Worm (Caenorhabditis elegans) whole organism, mixed stage, embryonic: ENCODE results near the gene E04F6.9.

Source experiments
- M03D4.4 ChIP-seq: sonication (generic microtip); optimal IDR thresholded peaks from 2 replicates; lab custom pipeline; 2017; ENCODE audit warnings: mild to moderate bottlenecking, missing genetic modification characterization, missing compliant biosample characterization
- bed-3 ChIP-seq: fragments of 200-800 bp; sonication (Bioruptor generic); optimal IDR thresholded peaks from 3 replicates; lab custom pipeline; 2018; ENCODE audit warnings: mild to moderate bottlenecking, missing genetic modification characterization, moderate library complexity, missing compliant biosample characterization
- blmp-1 ChIP-seq: fragments of 150-350 bp; optimal IDR thresholded peaks from 2 replicates; lab custom pipeline; 2014; ENCODE audit warnings: missing biosample characterization, missing genetic modification characterization
- ceh-39 ChIP-seq: fragments of 150-350 bp; optimal IDR thresholded peaks from 2 replicates; lab custom pipeline; 2014; ENCODE audit warnings: missing biosample characterization, missing genetic modification characterization
- ceh-43 ChIP-seq: fragments of 200-800 bp; sonication (Bioruptor generic); optimal IDR thresholded peaks from 2 replicates; lab custom pipeline; 2018; ENCODE audit warnings: mild to moderate bottlenecking, missing genetic modification characterization, moderate library complexity, missing compliant biosample characterization
- ceh-83 ChIP-seq: fragments of 200-800 bp; sonication (Bioruptor generic); optimal IDR thresholded peaks from 2 replicates; lab custom pipeline; 2018; ENCODE audit warnings: mild to moderate bottlenecking, missing genetic modification characterization, missing compliant biosample characterization
- ces-1 ChIP-seq: fragments of 150-350 bp; optimal IDR thresholded peaks from 2 replicates; lab custom pipeline; 2014; ENCODE audit warnings: missing biosample characterization, missing genetic modification reagents, missing genetic modification characterization
- cnd-1 ChIP-seq: fragments of 200-800 bp; sonication (Bioruptor generic); optimal IDR thresholded peaks from 2 replicates; lab custom pipeline; 2018; ENCODE audit warnings: mild to moderate bottlenecking, missing genetic modification characterization, missing compliant biosample characterization
- drap-1 ChIP-seq: fragments of 200-800 bp; sonication (Bioruptor generic); optimal IDR thresholded peaks from 3 replicates; lab custom pipeline; 2018; ENCODE audit warnings: mild to moderate bottlenecking, missing genetic modification characterization, missing compliant biosample characterization
- elt-1 ChIP-seq: sonication (generic microtip); optimal IDR thresholded peaks from 2 replicates; lab custom pipeline; 2017; ENCODE audit warnings: missing genetic modification characterization, mild to moderate bottlenecking, missing compliant biosample characterization, antibody characterized with exemption, moderate library complexity, borderline replicate concordance; ENCODE audit not compliant: insufficient read depth
- elt-3 ChIP-seq: fragments of 150-350 bp; optimal IDR thresholded peaks from 2 replicates; lab custom pipeline; 2014; ENCODE audit warnings: missing biosample characterization, missing genetic modification characterization
- flh-1 ChIP-seq: fragments of 200-800 bp; sonication (Bioruptor generic); optimal IDR thresholded peaks from 2 replicates; lab custom pipeline; 2018; ENCODE audit warnings: mild to moderate bottlenecking, missing genetic modification characterization, moderate library complexity, missing compliant biosample characterization
- ham-2 ChIP-seq: fragments of 200-800 bp; sonication (Bioruptor generic); optimal IDR thresholded peaks from 2 replicates; lab custom pipeline; 2018; ENCODE audit warnings: mild to moderate bottlenecking, missing genetic modification characterization, missing compliant biosample characterization
- hlh-1 ChIP-seq: fragments of 150-350 bp; optimal IDR thresholded peaks from 2 replicates; lab custom pipeline; 2014; ENCODE audit warnings: missing biosample characterization, missing genetic modification reagents, missing genetic modification characterization
- lin-13 ChIP-seq: fragments of 150-350 bp; optimal IDR thresholded peaks from 2 replicates; lab custom pipeline; 2014; ENCODE audit warnings: missing biosample characterization, missing genetic modification characterization
- lin-32 ChIP-seq: fragments of 200-800 bp; sonication (Bioruptor generic); optimal IDR thresholded peaks from 2 replicates; lab custom pipeline; 2018; ENCODE audit warnings: mild to moderate bottlenecking, missing genetic modification characterization, missing compliant biosample characterization
- lsy-2 ChIP-seq: fragments of 150-350 bp; optimal IDR thresholded peaks from 2 replicates; lab custom pipeline; 2014; ENCODE audit warnings: missing biosample characterization, missing genetic modification characterization
- mab-5 ChIP-seq: fragments of 150-350 bp; optimal IDR thresholded peaks from 2 replicates; lab custom pipeline; 2014; ENCODE audit warnings: missing biosample characterization, missing genetic modification characterization
- mep-1 ChIP-seq: fragments of 150-350 bp; optimal IDR thresholded peaks from 2 replicates; lab custom pipeline; 2017; ENCODE audit warnings: missing biosample characterization, missing genetic modification reagents, missing genetic modification characterization, inconsistent platforms
- nhr-12 ChIP-seq: fragments of 150-350 bp; optimal IDR thresholded peaks from 2 replicates; lab custom pipeline; 2014; ENCODE audit warnings: missing biosample characterization, missing genetic modification characterization
- nhr-237 ChIP-seq: fragments of 150-350 bp; optimal IDR thresholded peaks from 2 replicates; lab custom pipeline; 2014; ENCODE audit warnings: missing biosample characterization, missing genetic modification characterization
- nhr-28 ChIP-seq: fragments of 150-350 bp; optimal IDR thresholded peaks from 2 replicates; lab custom pipeline; 2014; ENCODE audit warnings: missing biosample characterization, missing genetic modification characterization
- nhr-76 ChIP-seq: sonication (generic microtip); optimal IDR thresholded peaks from 2 replicates; lab custom pipeline; 2017; ENCODE audit warnings: missing biosample characterization, missing genetic modification characterization
- pha-4 ChIP-seq: fragments of 150-350 bp; optimal IDR thresholded peaks from 2 replicates; lab custom pipeline; 2018; ENCODE audit warnings: missing biosample characterization, missing genetic modification reagents, missing genetic modification characterization
- sem-2 ChIP-seq: fragments of 200-800 bp; sonication (Bioruptor generic); optimal IDR thresholded peaks from 2 replicates; lab custom pipeline; 2018; ENCODE audit warnings: mild to moderate bottlenecking, missing genetic modification characterization, missing compliant biosample characterization
- snpc-4 ChIP-seq: fragments of 150-350 bp; optimal IDR thresholded peaks from 2 replicates; lab custom pipeline; 2014; ENCODE audit warnings: missing biosample characterization, missing genetic modification characterization
- sptf-1 ChIP-seq: sonication (generic microtip); optimal IDR thresholded peaks from 2 replicates; lab custom pipeline; 2017; ENCODE audit warnings: mild to moderate bottlenecking, missing genetic modification characterization, moderate library complexity, missing compliant biosample characterization
- tbx-8 ChIP-seq: fragments of 200-800 bp; sonication (Bioruptor generic); optimal IDR thresholded peaks from 2 replicates; lab custom pipeline; 2018; ENCODE audit warnings: mild to moderate bottlenecking, missing genetic modification characterization, moderate library complexity, missing compliant biosample characterization
- unc-120 ChIP-seq: sonication (generic microtip); optimal IDR thresholded peaks from 2 replicates; lab custom pipeline; 2017; ENCODE audit warnings: missing genetic modification characterization, missing compliant biosample characterization; ENCODE audit not compliant: poor library complexity, severe bottlenecking
- unc-39 ChIP-seq: fragments of 150-350 bp; optimal IDR thresholded peaks from 2 replicates; lab custom pipeline; 2014; ENCODE audit warnings: missing biosample characterization, missing genetic modification characterization
- unc-62 ChIP-seq: fragments of 150-350 bp; optimal IDR thresholded peaks from 2 replicates; lab custom pipeline; 2014; ENCODE audit warnings: missing biosample characterization, missing genetic modification reagents, missing genetic modification characterization
- zip-8 ChIP-seq: fragments of 150-350 bp; optimal IDR thresholded peaks from 2 replicates; lab custom pipeline; 2014; ENCODE audit warnings: missing biosample characterization, missing genetic modification characterization

The E04F6.9 gene

ce11 chrII:7224074-7224473 lies 12.1 kb upstream of the E04F6.9 start:
- TF ChIP-seq nhr-237 (tag; lab: Kevin White, UChicago) (no peak), hlh-1 (no peak), tbx-8 (GFP tag; lab: Kevin White, UChicago) (no peak), nhr-28 (no peak), ces-1 (no peak), lin-32 (GFP tag; lab: Kevin White, UChicago) (no peak), ceh-43 (GFP tag; lab: Kevin White, UChicago) (no peak), pha-4 (tag; lab: Kevin White, UChicago) (no peak), elt-1 (no peak), nhr-76 (tag; lab: Kevin White, UChicago) (no peak), elt-3 (no peak), nhr-12 (tag; lab: Kevin White, UChicago) (no peak), sptf-1 (no peak), M03D4.4 (tag; lab: Kevin White, UChicago) (no peak), zip-8 (tag; lab: Kevin White, UChicago) (no peak), sem-2 (GFP tag; lab: Kevin White, UChicago) (no peak), ceh-83 (no peak)

DNA sequence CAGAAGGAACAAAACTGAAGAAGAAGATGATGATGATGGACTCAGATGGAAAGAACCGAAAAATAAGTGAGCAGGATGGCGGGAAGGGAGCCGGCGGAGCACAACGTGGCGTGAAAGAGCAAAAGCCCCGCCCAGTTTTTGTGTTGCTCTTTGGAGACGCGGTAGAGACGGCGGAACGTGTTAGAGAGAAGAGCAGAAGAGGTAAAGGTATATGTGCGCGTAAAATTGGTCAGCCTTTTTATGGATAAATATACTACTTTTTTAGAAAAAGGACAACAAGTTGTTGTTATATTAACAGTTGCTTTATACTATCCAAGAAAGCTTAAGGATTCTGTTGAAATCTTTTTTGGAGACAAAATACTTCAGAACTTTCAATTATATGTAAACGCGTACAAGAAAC lies 5.1 kb upstream of the E04F6.9 start, which contains the start of gene E04F6.10:
Gene E04F6.10, minus strand, starts transcription at position 101 of the 400 bp plus-strand sequence.
- TF ChIP-seq lin-13 (tag; lab: Kevin White, UChicago) (no peak), ceh-83 (no peak), zip-8 (tag; lab: Kevin White, UChicago) (no peak), ces-1 (no peak), mep-1 (tag; lab: Kevin White, UChicago) (no peak), nhr-12 (tag; lab: Kevin White, UChicago) (no peak), lin-32 (GFP tag; lab: Kevin White, UChicago) (no peak), nhr-28 (no peak)
- TF ChIP-seq, all 35 proteins: peak for 0

ce11 chrII:7211280-7211679 lies 679 bp downstream of the E04F6.9 start, which contains the start of gene E04F6.8:
Gene E04F6.8 (minus strand): TSS chrII:7211380.
- TF ChIP-seq elt-1 (no peak), tbx-8 (GFP tag; lab: Kevin White, UChicago) (no peak), nhr-28 (no peak), M03D4.4 (tag; lab: Kevin White, UChicago) (no peak), nhr-76 (tag; lab: Kevin White, UChicago) (no peak), drap-1 (GFP tag; lab: Kevin White, UChicago) (no peak), ham-2 (GFP tag; lab: Kevin White, UChicago) (no peak), ces-1 (no peak)

ce11 chrII:7210187-7210586 lies 1.8 kb downstream of the E04F6.9 start, which contains the start of gene E04F6.15:
Gene E04F6.15 (minus strand): TSS chrII:7210287.
- no peak for TF ChIP-seq ces-1
- no peak for TF ChIP-seq unc-39 (tag; lab: Kevin White, UChicago)
- TF ChIP-seq snpc-4: no peak
- no peak for TF ChIP-seq bed-3 (GFP tag; lab: Kevin White, UChicago)
- no peak for TF ChIP-seq flh-1 (GFP tag; lab: Kevin White, UChicago)
- no peak for TF ChIP-seq cnd-1 (tag; lab: Kevin White, UChicago)
- TF ChIP-seq ham-2 (GFP tag; lab: Kevin White, UChicago): no peak
- TF ChIP-seq elt-3: no peak
- no peak for TF ChIP-seq lsy-2 (tag; lab: Kevin White, UChicago)
- no peak for TF ChIP-seq blmp-1 (tag; lab: Kevin White, UChicago)
- TF ChIP-seq unc-120: no peak
- TF ChIP-seq ceh-39 (tag; lab: Kevin White, UChicago): no peak

DNA sequence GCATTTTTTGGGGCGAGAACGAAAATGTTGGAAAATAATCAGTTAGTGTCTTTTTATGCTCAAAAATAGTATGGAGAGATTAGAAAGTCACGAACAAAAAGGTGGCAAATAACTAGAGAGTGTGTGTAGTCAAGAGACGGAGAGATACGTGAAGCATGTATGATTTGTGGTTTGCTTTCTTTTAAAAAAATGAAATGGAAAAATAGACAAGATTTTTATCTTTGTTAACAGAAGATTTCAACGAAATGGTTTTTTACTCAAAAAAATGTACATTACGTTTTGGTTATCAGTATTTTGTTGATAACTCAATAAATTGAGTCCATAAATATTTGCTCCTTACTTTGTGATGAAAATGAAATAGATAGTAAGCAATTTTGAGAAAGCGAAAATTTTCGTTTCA lies 3.8 kb downstream of the E04F6.9 start, which contains the start of gene dhs-7:
Gene dhs-7, minus strand, starts transcription at position 277 of the 400 bp plus-strand sequence.
- TF ChIP-seq unc-120: no peak
- no peak for TF ChIP-seq nhr-237 (tag; lab: Kevin White, UChicago)
- TF ChIP-seq mab-5 (tag; lab: Kevin White, UChicago): no peak
- TF ChIP-seq tbx-8 (GFP tag; lab: Kevin White, UChicago): no peak
- no peak for TF ChIP-seq unc-62
- TF ChIP-seq snpc-4: no peak
- TF ChIP-seq lin-32 (GFP tag; lab: Kevin White, UChicago): no peak
- no peak for TF ChIP-seq elt-1
- TF ChIP-seq flh-1 (GFP tag; lab: Kevin White, UChicago): no peak
- TF ChIP-seq nhr-28: no peak
- no peak for TF ChIP-seq unc-39 (tag; lab: Kevin White, UChicago)
- no peak for TF ChIP-seq cnd-1 (tag; lab: Kevin White, UChicago)
- TF ChIP-seq sem-2 (GFP tag; lab: Kevin White, UChicago): no peak
- TF ChIP-seq lsy-2 (tag; lab: Kevin White, UChicago): no peak
- TF ChIP-seq elt-3: no peak
- no peak for TF ChIP-seq mep-1 (tag; lab: Kevin White, UChicago)
- no peak for TF ChIP-seq ham-2 (GFP tag; lab: Kevin White, UChicago)
- no peak for TF ChIP-seq pha-4 (tag; lab: Kevin White, UChicago)
